Worm (Caenorhabditis elegans) whole organism, late embryonic: ENCODE data around the gene srbc-7.

Source experiments
- C38D4.7 ChIP-seq: fragments of 200-800 bp; sonication (Bioruptor generic); optimal IDR thresholded peaks from 2 replicates; lab custom pipeline; 2018; ENCODE audit warnings: mild to moderate bottlenecking, missing genetic modification characterization, moderate library complexity, missing compliant biosample characterization
- Y22D7AL.16 ChIP-seq: sonication (generic microtip); optimal IDR thresholded peaks from 2 replicates; lab custom pipeline; 2016; ENCODE audit warnings: missing genetic modification characterization, missing compliant biosample characterization
- nhr-11 ChIP-seq: fragments of 150-350 bp; optimal IDR thresholded peaks from 2 replicates; lab custom pipeline; 2014; ENCODE audit warnings: missing biosample characterization, missing genetic modification characterization
- pqm-1 ChIP-seq: sonication (generic microtip); optimal IDR thresholded peaks from 2 replicates; lab custom pipeline; 2016; ENCODE audit warnings: missing genetic modification characterization, missing compliant biosample characterization
- sox-2 ChIP-seq: fragments of 200-800 bp; sonication (Bioruptor generic); IDR thresholded peaks from 2 replicates; pipeline ENCODE4 v1.3.6; 2022; ENCODE audit warnings: missing genetic modification reagents, missing genetic modification characterization, missing compliant biosample characterization

DNA sequence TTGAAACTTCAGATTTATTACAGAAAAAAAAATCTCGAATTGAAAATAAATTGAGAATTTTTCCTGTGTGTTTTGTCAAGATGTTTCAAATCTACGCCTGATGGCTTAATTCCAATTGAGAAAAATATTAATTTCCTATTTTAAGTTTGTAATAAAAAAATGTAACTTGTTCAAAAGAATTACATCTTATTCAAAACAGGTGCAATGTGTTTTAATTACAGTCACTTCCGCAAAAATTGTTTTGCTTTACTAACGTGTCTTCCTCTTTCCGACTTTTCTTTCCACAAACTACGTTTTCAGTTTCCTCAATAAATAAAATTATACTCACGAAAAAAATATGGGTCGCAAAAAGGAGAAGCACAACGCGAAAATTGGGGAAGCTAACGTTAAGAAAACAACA, 49.4 kb downstream of the srbc-7 start, which contains the start of gene F25E5.16:
- TF ChIP-seq C38D4.7 (GFP tag; lab: Kevin White, UChicago), result no peak
- no peak for TF ChIP-seq sox-2 (GFP tag; lab: Robert Waterston, UW)
- TF ChIP-seq pqm-1 (tag; lab: Kevin White, UChicago), result no peak
- no peak for TF ChIP-seq Y22D7AL.16 (tag; lab: Kevin White, UChicago)
- TF ChIP-seq nhr-11 (tag; lab: Kevin White, UChicago), result no peak
